Fruit fly (Drosophila melanogaster) whole organism, prepupa: ENCODE results near the gene snsl.
A peak's percentile ranks its signal among the peaks of the same experiment; 100 is the strongest.

Experiments
- CG10669 ChIP-seq: fragments of 200-800 bp; sonication (Bioruptor generic); optimal IDR thresholded peaks from 3 replicates; lab custom pipeline; 2018; ENCODE audit warnings: missing biosample characterization, mild to moderate bottlenecking, missing genetic modification characterization, moderate library complexity
- CG11294 ChIP-seq: fragments of 200-800 bp; sonication (Bioruptor generic); IDR thresholded peaks from 2 replicates; pipeline ENCODE4 v1.3.6; 2022; ENCODE audit warnings: missing biosample characterization, missing genetic modification characterization
- CG11762 ChIP-seq: fragments of 200-800 bp; sonication (Bioruptor generic); optimal IDR thresholded peaks from 3 replicates; lab custom pipeline; 2016; ENCODE audit warnings: missing biosample characterization, missing genetic modification characterization; ENCODE audit not compliant: insufficient read depth
- CG11902 ChIP-seq: fragments of 200-800 bp; sonication (Bioruptor generic); optimal IDR thresholded peaks from 3 replicates; lab custom pipeline; 2016; ENCODE audit warnings: missing biosample characterization, missing genetic modification characterization
- CG15336 ChIP-seq: fragments of 200-800 bp; sonication (Bioruptor generic); IDR thresholded peaks from 2 replicates; pipeline ENCODE4 v1.3.6; 2022; ENCODE audit warnings: missing biosample characterization, missing genetic modification characterization
- CG1621 ChIP-seq: fragments of 200-800 bp; sonication (Bioruptor generic); optimal IDR thresholded peaks from 3 replicates; lab custom pipeline; 2018; ENCODE audit warnings: missing biosample characterization, mild to moderate bottlenecking, missing genetic modification characterization
- CG31627 ChIP-seq: fragments of 200-800 bp; sonication (Bioruptor generic); optimal IDR thresholded peaks from 3 replicates; lab custom pipeline; 2016; ENCODE audit warnings: missing biosample characterization, missing genetic modification characterization
- CG32006 ChIP-seq: fragments of 200-800 bp; sonication (Bioruptor generic); optimal IDR thresholded peaks from 3 replicates; lab custom pipeline; 2017; ENCODE audit warnings: missing biosample characterization, mild to moderate bottlenecking, missing genetic modification characterization
- CG34406 ChIP-seq: fragments of 200-800 bp; sonication (Bioruptor generic); optimal IDR thresholded peaks from 3 replicates; lab custom pipeline; 2016; ENCODE audit warnings: missing biosample characterization, missing genetic modification characterization
- CG3919 ChIP-seq: fragments of 200-800 bp; sonication (Bioruptor generic); optimal IDR thresholded peaks from 3 replicates; lab custom pipeline; 2016; ENCODE audit warnings: missing biosample characterization, missing genetic modification characterization
- CG6163 ChIP-seq: fragments of 200-800 bp; sonication (Bioruptor generic); IDR thresholded peaks from 3 replicates; pipeline ENCODE4 v1.3.6; 2022; ENCODE audit warnings: missing biosample characterization, missing genetic modification characterization
- CG6276 ChIP-seq: fragments of 200-800 bp; sonication (Bioruptor generic); optimal IDR thresholded peaks from 2 replicates; lab custom pipeline; 2017; ENCODE audit warnings: missing biosample characterization, mild to moderate bottlenecking, missing genetic modification characterization
- CG6792 ChIP-seq: fragments of 200-800 bp; sonication (Bioruptor generic); optimal IDR thresholded peaks from 3 replicates; lab custom pipeline; 2016; ENCODE audit warnings: missing biosample characterization, missing genetic modification characterization
- CG6808 ChIP-seq: fragments of 200-800 bp; sonication (Bioruptor generic); optimal IDR thresholded peaks from 3 replicates; lab custom pipeline; 2017; ENCODE audit warnings: missing biosample characterization, missing genetic modification characterization, mild to moderate bottlenecking, moderate library complexity, missing genetic modification reagents
- CG6854 ChIP-seq: fragments of 200-800 bp; sonication (Bioruptor generic); optimal IDR thresholded peaks from 2 replicates; lab custom pipeline; 2017; ENCODE audit warnings: missing biosample characterization, mild to moderate bottlenecking, missing genetic modification characterization
- CG8319 ChIP-seq: fragments of 200-800 bp; sonication (Bioruptor generic); optimal IDR thresholded peaks from 3 replicates; lab custom pipeline; 2016; ENCODE audit warnings: missing biosample characterization, missing genetic modification characterization
- CG8632 ChIP-seq: fragments of 200-800 bp; sonication (Bioruptor generic); optimal IDR thresholded peaks from 3 replicates; lab custom pipeline; 2016; ENCODE audit warnings: missing biosample characterization, missing genetic modification characterization
- CG9139 ChIP-seq: fragments of 200-800 bp; sonication (Bioruptor generic); optimal IDR thresholded peaks from 3 replicates; lab custom pipeline; 2017; ENCODE audit warnings: missing biosample characterization, mild to moderate bottlenecking, missing genetic modification characterization
- Eip78C ChIP-seq: fragments of 200-800 bp; sonication (Bioruptor generic); peaks from one replicate; lab custom pipeline; 2016; ENCODE audit warnings: missing biosample characterization, missing genetic modification characterization
- Eip93F ChIP-seq: fragments of 200-800 bp; sonication (Bioruptor generic); optimal IDR thresholded peaks from 2 replicates; lab custom pipeline; 2016; ENCODE audit warnings: missing biosample characterization, mild to moderate bottlenecking, missing genetic modification characterization
- Ets21C ChIP-seq: fragments of 200-800 bp; sonication (Bioruptor generic); optimal IDR thresholded peaks from 3 replicates; lab custom pipeline; 2016; ENCODE audit warnings: missing biosample characterization, missing genetic modification characterization
- Ets96B ChIP-seq: fragments of 200-800 bp; optimal IDR thresholded peaks from 2 replicates; lab custom pipeline; 2019; ENCODE audit warnings: missing biosample characterization, mild to moderate bottlenecking, missing genetic modification characterization, moderate library complexity
- Gug ChIP-seq: fragments of 200-800 bp; sonication (Bioruptor generic); IDR thresholded peaks from 2 replicates; pipeline ENCODE4 v1.3.6; 2022; ENCODE audit warnings: missing biosample characterization, missing genetic modification characterization
- Hr39 ChIP-seq: fragments of 200-800 bp; sonication (Bioruptor generic); optimal IDR thresholded peaks from 2 replicates; lab custom pipeline; 2016; ENCODE audit warnings: missing biosample characterization, missing genetic modification characterization
- Hr4 ChIP-seq: fragments of 200-800 bp; sonication (Bioruptor generic); optimal IDR thresholded peaks from 3 replicates; lab custom pipeline; 2016; ENCODE audit warnings: missing biosample characterization, missing genetic modification characterization
- Lpt ChIP-seq: fragments of 200-800 bp; sonication (Bioruptor generic); optimal IDR thresholded peaks from 3 replicates; lab custom pipeline; 2016; ENCODE audit warnings: missing biosample characterization, missing genetic modification characterization
- Sox14 ChIP-seq: fragments of 200-800 bp; sonication (Bioruptor generic); optimal IDR thresholded peaks from 3 replicates; lab custom pipeline; 2016; ENCODE audit warnings: missing biosample characterization, missing genetic modification characterization
- Sox15 ChIP-seq: fragments of 200-800 bp; sonication (Bioruptor generic); optimal IDR thresholded peaks from 3 replicates; lab custom pipeline; 2016; ENCODE audit warnings: missing biosample characterization, missing genetic modification characterization
- achi ChIP-seq: fragments of 200-800 bp; sonication (Bioruptor generic); optimal IDR thresholded peaks from 3 replicates; lab custom pipeline; 2016; ENCODE audit warnings: missing biosample characterization, missing genetic modification characterization
- cyc ChIP-seq: fragments of 200-800 bp; sonication (Bioruptor generic); optimal IDR thresholded peaks from 3 replicates; lab custom pipeline; 2016; ENCODE audit warnings: missing biosample characterization, missing genetic modification characterization
- dac ChIP-seq: fragments of 200-800 bp; sonication (Bioruptor generic); optimal IDR thresholded peaks from 2 replicates; lab custom pipeline; 2017; ENCODE audit warnings: missing biosample characterization, mild to moderate bottlenecking, missing genetic modification characterization
- dsx ChIP-seq: fragments of 200-800 bp; optimal IDR thresholded peaks from 3 replicates; lab custom pipeline; 2019; ENCODE audit warnings: missing biosample characterization, mild to moderate bottlenecking, missing genetic modification characterization, moderate library complexity; ENCODE audit not compliant: poor library complexity, severe bottlenecking
- eg ChIP-seq: fragments of 200-800 bp; sonication (Bioruptor generic); IDR thresholded peaks from 3 replicates; pipeline ENCODE4 v1.3.6; 2022; ENCODE audit warnings: missing biosample characterization, missing genetic modification characterization
- fd59A ChIP-seq: fragments of 200-800 bp; sonication (Bioruptor generic); optimal IDR thresholded peaks from 2 replicates; lab custom pipeline; 2017; ENCODE audit warnings: missing biosample characterization, mild to moderate bottlenecking, missing genetic modification characterization, missing genetic modification reagents
- fkh ChIP-seq: fragments of 200-800 bp; sonication (Bioruptor generic); optimal IDR thresholded peaks from 3 replicates; lab custom pipeline; 2017; ENCODE audit warnings: missing biosample characterization, mild to moderate bottlenecking, missing genetic modification characterization, moderate library complexity
- lz ChIP-seq: fragments of 200-800 bp; sonication (Bioruptor generic); optimal IDR thresholded peaks from 3 replicates; lab custom pipeline; 2016; ENCODE audit warnings: missing biosample characterization, missing genetic modification characterization
- pdm3 ChIP-seq: fragments of 200-800 bp; sonication (Bioruptor generic); optimal IDR thresholded peaks from 3 replicates; lab custom pipeline; 2016; ENCODE audit warnings: missing biosample characterization, missing genetic modification characterization
- salr ChIP-seq, 2 experiments: fragments of 200-800 bp; sonication (Bioruptor generic); optimal IDR thresholded peaks; 3 replicates each; lab custom pipeline; 2016 to 2018; ENCODE audit warnings: missing biosample characterization in 2 of 2, missing genetic modification characterization in 2 of 2, mild to moderate bottlenecking in 1 of 2
- spab ChIP-seq: fragments of 200-800 bp; sonication (Bioruptor generic); optimal IDR thresholded peaks from 2 replicates; lab custom pipeline; 2017; ENCODE audit warnings: missing biosample characterization, mild to moderate bottlenecking, missing genetic modification characterization, missing genetic modification reagents
- ss ChIP-seq, 2 experiments: fragments of 200-800 bp; sonication (Bioruptor generic); optimal IDR thresholded peaks; 2 replicates in 1 of 2; 3 replicates in 1 of 2; lab custom pipeline; 2017 to 2018; ENCODE audit warnings: mild to moderate bottlenecking in 2 of 2, missing biosample characterization in 2 of 2, missing genetic modification characterization in 2 of 2, moderate library complexity in 1 of 2
- svp ChIP-seq: fragments of 200-800 bp; sonication (Bioruptor generic); peaks from one replicate; lab custom pipeline; 2016; ENCODE audit warnings: missing biosample characterization, missing genetic modification characterization
- topi ChIP-seq: fragments of 200-800 bp; sonication (Bioruptor generic); optimal IDR thresholded peaks from 3 replicates; lab custom pipeline; 2016; ENCODE audit warnings: missing biosample characterization, missing genetic modification characterization

snsl gene

DNA sequence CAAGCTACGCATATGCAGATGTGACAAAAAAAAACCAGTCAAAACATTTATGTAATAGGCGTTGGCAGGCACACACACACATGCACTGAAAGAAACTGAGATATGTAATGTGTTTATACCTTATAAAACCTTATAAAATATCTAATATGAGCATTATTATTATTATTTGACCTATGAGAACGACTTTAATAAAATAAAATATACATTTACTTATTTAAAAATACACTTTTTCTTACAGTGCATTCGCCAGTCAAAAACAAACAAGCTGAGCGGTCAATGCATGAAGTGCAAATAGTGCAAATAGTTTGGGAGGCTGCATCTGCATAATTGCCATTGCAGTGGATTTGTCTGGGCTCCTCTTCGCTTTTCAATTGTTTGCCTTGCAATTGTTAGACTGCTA is 1.4 kb upstream of the snsl start (continued):
- no peak for TF ChIP-seq Ets21C (GFP tag; lab: Kevin White, UChicago)
- TF ChIP-seq CG11294 (GFP tag; lab: Robert Waterston, UW), result peak; percentile 66
- peak; percentile 75; the same call in 2 of the 3 replicates for TF ChIP-seq CG6163 (GFP tag; lab: Robert Waterston, UW)
- no peak for TF ChIP-seq CG6854 (GFP tag; lab: Kevin White, UChicago)
- TF ChIP-seq CG11762 (GFP tag; lab: Kevin White, UChicago), result peak; percentile 33
- TF ChIP-seq ss (GFP tag; optimal IDR thresholded peaks at IDR 0.05; lab: Kevin White, UChicago), result no peak
- peak; percentile 89 for TF ChIP-seq Eip78C (GFP tag; lab: Kevin White, UChicago)
- peak; percentile 51 for TF ChIP-seq achi (GFP tag; lab: Kevin White, UChicago)
- TF ChIP-seq Eip93F, result no peak
- TF ChIP-seq lz (GFP tag; lab: Kevin White, UChicago), result no peak
- TF ChIP-seq topi (GFP tag; lab: Kevin White, UChicago), result no peak
- peak; percentile 46 for TF ChIP-seq pdm3 (GFP tag; lab: Kevin White, UChicago)
- no peak for TF ChIP-seq Ets96B (tag; lab: Kevin White, UChicago)
- no peak for TF ChIP-seq CG1621
- TF ChIP-seq CG6276 (GFP tag; lab: Kevin White, UChicago), result peak; percentile 86
- TF ChIP-seq CG8632 (GFP tag; lab: Kevin White, UChicago), result peak; percentile 20
- TF ChIP-seq fkh (GFP tag; lab: Kevin White, UChicago), result peak; percentile 36
- peak; percentile 76 for TF ChIP-seq Hr4
- peak; percentile 92 for TF ChIP-seq CG15336
- TF ChIP-seq CG8319 (GFP tag; lab: Kevin White, UChicago), result no peak
- peak; percentile 8 for TF ChIP-seq CG10669
- TF ChIP-seq Sox14, result no peak
- peak; percentile 10 for TF ChIP-seq cyc (GFP tag; lab: Kevin White, UChicago)
- TF ChIP-seq CG9139 (GFP tag; lab: Kevin White, UChicago), result no peak
- no peak for TF ChIP-seq Hr39 (GFP tag; lab: Kevin White, UChicago)

DNA sequence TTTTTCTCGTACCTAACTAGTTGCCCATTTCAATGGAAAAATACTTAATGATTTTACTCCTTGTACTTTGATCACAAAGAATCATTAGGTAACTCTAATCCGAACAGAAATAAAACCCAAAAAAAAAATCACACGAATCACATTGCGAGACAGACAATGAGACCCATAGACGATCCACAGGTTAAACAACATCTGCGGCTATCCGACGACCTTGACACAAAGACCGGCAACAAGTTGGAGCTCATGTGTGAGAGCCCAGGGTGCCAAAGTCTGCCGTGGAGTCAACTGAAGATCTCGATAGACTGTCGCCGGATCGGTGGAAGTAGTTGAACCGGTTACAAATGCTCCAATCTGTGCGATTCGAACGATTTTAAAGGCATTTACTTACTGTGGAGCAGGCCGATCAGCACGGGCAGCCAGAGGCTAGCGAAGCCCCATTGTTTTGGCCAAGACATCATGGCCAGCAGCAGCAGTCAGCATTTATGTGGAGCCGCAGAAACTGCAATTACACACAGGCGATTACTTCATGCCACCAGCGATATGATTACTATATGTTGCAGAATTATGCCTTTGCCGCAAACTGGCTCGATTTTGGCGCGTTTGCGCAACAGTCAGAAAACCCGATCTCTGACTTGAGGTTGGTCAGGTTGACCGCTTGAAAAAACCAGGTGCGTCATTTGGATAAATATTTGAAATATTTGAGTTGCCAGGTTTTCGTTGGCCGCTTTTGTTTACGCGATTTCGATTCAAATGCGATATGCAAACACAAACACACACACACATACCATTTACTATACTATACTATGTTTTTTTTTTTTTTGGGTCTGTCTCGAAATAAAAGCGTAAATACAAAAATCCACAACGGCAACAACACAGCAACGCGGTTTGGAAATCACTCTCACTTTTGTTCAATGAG is 939 bp downstream of the snsl start:
- TF ChIP-seq salr (GFP tag; optimal IDR thresholded peaks at IDR 0.05; lab: Kevin White, UChicago) (no peak), Sox15 (GFP tag; lab: Kevin White, UChicago) (no peak), CG6276 (GFP tag; lab: Kevin White, UChicago) (no peak), CG32006 (no peak), Lpt (GFP tag; lab: Kevin White, UChicago) (no peak), CG8632 (GFP tag; lab: Kevin White, UChicago) (no peak), achi (GFP tag; lab: Kevin White, UChicago) (no peak), CG31627 (GFP tag; lab: Kevin White, UChicago) (no peak), Hr39 (GFP tag; lab: Kevin White, UChicago) (no peak), Eip78C (GFP tag; lab: Kevin White, UChicago) (peak; percentile 32), fd59A (GFP tag; lab: Kevin White, UChicago) (no peak), Eip93F (no peak), eg (GFP tag; lab: Robert Waterston, UW) (no peak), CG6854 (GFP tag; lab: Kevin White, UChicago) (no peak), lz (GFP tag; lab: Kevin White, UChicago) (no peak), CG11294 (GFP tag; lab: Robert Waterston, UW) (no peak), CG6163 (GFP tag; lab: Robert Waterston, UW) (no peak), CG1621 (peak; percentile 55), fkh (GFP tag; lab: Kevin White, UChicago) (peak; percentile 61), CG34406 (GFP tag; lab: Kevin White, UChicago) (no peak), CG10669 (no peak), dsx (no peak), Ets96B (tag; lab: Kevin White, UChicago) (no peak), Gug (GFP tag; lab: Robert Waterston, UW) (no peak), CG6792 (GFP tag; lab: Kevin White, UChicago) (no peak), spab (GFP tag; lab: Kevin White, UChicago) (no peak), svp (GFP tag; lab: Kevin White, UChicago) (no peak), topi (GFP tag; lab: Kevin White, UChicago) (no peak), CG9139 (GFP tag; lab: Kevin White, UChicago) (no peak), dac (GFP tag; lab: Kevin White, UChicago) (no peak), CG3919 (GFP tag; lab: Kevin White, UChicago) (no peak), CG6808 (GFP tag; lab: Kevin White, UChicago) (peak; percentile 98), CG11902 (GFP tag; lab: Kevin White, UChicago) (no peak)
